Fruit fly (Drosophila melanogaster): ENCODE results near the gene Cox11.

- TF ChIP-seq Hmx (GFP tag; optimal IDR thresholded peaks at IDR 0.05), result no peak
- peak; percentile 29 for TF ChIP-seq CG17359 (tag; optimal IDR thresholded peaks at IDR 0.05)
- TF ChIP-seq ab (GFP tag; optimal IDR thresholded peaks at IDR 0.05), result no peak
- no peak for TF ChIP-seq Awh (GFP tag; IDR thresholded peaks at IDR 0.05)
- TF ChIP-seq CG6654 (GFP tag; optimal IDR thresholded peaks at IDR 0.05), result no peak
- no peak for TF ChIP-seq Pdp1 (GFP tag; optimal IDR thresholded peaks at IDR 0.05)
These were observed 20.6 kb downstream of the Cox11 start for dm6 chr2L:5547288-5547777.

Data from whole organism, embryonic.